Fruit fly (Drosophila melanogaster) whole organism, embryonic: ENCODE results near the gene CG33299.

Experiments
- CG9932 ChIP-seq: fragments of 200-800 bp; sonication (Bioruptor generic); IDR thresholded peaks from 2 replicates; pipeline ENCODE4 v1.3.6; 2022; ENCODE audit warnings: missing biosample characterization, missing genetic modification characterization
- Dll ChIP-seq: fragments of 200-800 bp; sonication (Bioruptor generic); IDR thresholded peaks from 4 replicates; pipeline ENCODE4 v1.3.6; 2022; ENCODE audit warnings: missing biosample characterization, missing genetic modification characterization; ENCODE audit not compliant: partially characterized antibody
- GATAe ChIP-seq: fragments of 200-800 bp; sonication (Bioruptor generic); conservative IDR thresholded peaks from 2 replicates; pipeline ENCODE4 v1.3.6; 2022; ENCODE audit warnings: missing biosample characterization, missing genetic modification characterization
- Hr78 ChIP-seq, 2 experiments: fragments of 200-800 bp in 1 of 2; fragments of >200 bp in 1 of 2; sonication (Bioruptor generic) in 1 of 2; optimal IDR thresholded peaks; 2 replicates each; lab custom pipeline; 2017 to 2019; ENCODE audit warnings: missing biosample characterization in 2 of 2, missing genetic modification characterization in 2 of 2, mild to moderate bottlenecking in 1 of 2, moderate library complexity in 1 of 2
- Kr ChIP-seq: fragments of 200-800 bp; sonication (Bioruptor generic); optimal IDR thresholded peaks from 2 replicates; lab custom pipeline; 2017; ENCODE audit warnings: missing biosample characterization, mild to moderate bottlenecking, missing genetic modification characterization
- TFAM ChIP-seq: fragments of 200-800 bp; sonication (Bioruptor generic); optimal IDR thresholded peaks from 2 replicates; lab custom pipeline; 2017; ENCODE audit warnings: missing biosample characterization, missing genetic modification characterization, inconsistent platforms
- bowl ChIP-seq: fragments of 200-800 bp; sonication (Bioruptor generic); IDR thresholded peaks from 2 replicates; pipeline ENCODE4 v1.3.6; 2022; ENCODE audit warnings: missing biosample characterization, missing genetic modification characterization
- ems ChIP-seq: fragments of 200-800 bp; sonication (Bioruptor generic); optimal IDR thresholded peaks from 3 replicates; lab custom pipeline; 2016; ENCODE audit warnings: missing biosample characterization, missing genetic modification characterization
- h ChIP-seq: fragments of >200 bp; optimal IDR thresholded peaks from 2 replicates; lab custom pipeline; 2017
- mld ChIP-seq: fragments of 200-800 bp; sonication (Bioruptor generic); IDR thresholded peaks from 3 replicates; pipeline ENCODE4 v1.3.6; 2022; ENCODE audit warnings: missing biosample characterization, missing genetic modification characterization; ENCODE audit not compliant: partially characterized antibody
- sug ChIP-seq: fragments of 200-800 bp; optimal IDR thresholded peaks from 2 replicates; lab custom pipeline; 2019; ENCODE audit warnings: missing biosample characterization, mild to moderate bottlenecking, missing genetic modification characterization, moderate library complexity

dm6 chr2L:9614674-9615258, 41.6 kb upstream of the CG33299 start:
- TF ChIP-seq Kr (no peak), Dll (GFP tag; lab: Robert Waterston, UW) (no peak), bowl (GFP tag; lab: Robert Waterston, UW) (no peak), TFAM (GFP tag; lab: Kevin White, UChicago) (no peak), ems (GFP tag; lab: Kevin White, UChicago) (no peak), GATAe (no peak; the same call in 1 of the 2 replicates), mld (GFP tag; lab: Robert Waterston, UW) (no peak), CG9932 (GFP tag; lab: Robert Waterston, UW) (no peak), Hr78 (GFP tag; optimal IDR thresholded peaks at IDR 0.05; lab: Kevin White, UChicago) (no peak), h (lab: Kevin White, UChicago) (no peak), sug (peak; percentile 83)
